Worm (Caenorhabditis elegans) whole organism, mixed stage, embryonic: ENCODE results near the gene F40F8.11.
A peak's percentile ranks its signal among the peaks of the same experiment; 100 is the strongest.

ENCODE experiments used
- M03D4.4 ChIP-seq: sonication (generic microtip); optimal IDR thresholded peaks from 2 replicates; lab custom pipeline; 2017; ENCODE audit warnings: mild to moderate bottlenecking, missing genetic modification characterization, missing compliant biosample characterization
- bed-3 ChIP-seq: fragments of 200-800 bp; sonication (Bioruptor generic); optimal IDR thresholded peaks from 3 replicates; lab custom pipeline; 2018; ENCODE audit warnings: mild to moderate bottlenecking, missing genetic modification characterization, moderate library complexity, missing compliant biosample characterization
- blmp-1 ChIP-seq: fragments of 150-350 bp; optimal IDR thresholded peaks from 2 replicates; lab custom pipeline; 2014; ENCODE audit warnings: missing biosample characterization, missing genetic modification characterization
- ceh-39 ChIP-seq: fragments of 150-350 bp; optimal IDR thresholded peaks from 2 replicates; lab custom pipeline; 2014; ENCODE audit warnings: missing biosample characterization, missing genetic modification characterization
- ceh-43 ChIP-seq: fragments of 200-800 bp; sonication (Bioruptor generic); optimal IDR thresholded peaks from 2 replicates; lab custom pipeline; 2018; ENCODE audit warnings: mild to moderate bottlenecking, missing genetic modification characterization, moderate library complexity, missing compliant biosample characterization
- ceh-83 ChIP-seq: fragments of 200-800 bp; sonication (Bioruptor generic); optimal IDR thresholded peaks from 2 replicates; lab custom pipeline; 2018; ENCODE audit warnings: mild to moderate bottlenecking, missing genetic modification characterization, missing compliant biosample characterization
- ces-1 ChIP-seq: fragments of 150-350 bp; optimal IDR thresholded peaks from 2 replicates; lab custom pipeline; 2014; ENCODE audit warnings: missing biosample characterization, missing genetic modification reagents, missing genetic modification characterization
- cnd-1 ChIP-seq: fragments of 200-800 bp; sonication (Bioruptor generic); optimal IDR thresholded peaks from 2 replicates; lab custom pipeline; 2018; ENCODE audit warnings: mild to moderate bottlenecking, missing genetic modification characterization, missing compliant biosample characterization
- drap-1 ChIP-seq: fragments of 200-800 bp; sonication (Bioruptor generic); optimal IDR thresholded peaks from 3 replicates; lab custom pipeline; 2018; ENCODE audit warnings: mild to moderate bottlenecking, missing genetic modification characterization, missing compliant biosample characterization
- elt-1 ChIP-seq: sonication (generic microtip); optimal IDR thresholded peaks from 2 replicates; lab custom pipeline; 2017; ENCODE audit warnings: missing genetic modification characterization, mild to moderate bottlenecking, missing compliant biosample characterization, antibody characterized with exemption, moderate library complexity, borderline replicate concordance; ENCODE audit not compliant: insufficient read depth
- elt-3 ChIP-seq: fragments of 150-350 bp; optimal IDR thresholded peaks from 2 replicates; lab custom pipeline; 2014; ENCODE audit warnings: missing biosample characterization, missing genetic modification characterization
- flh-1 ChIP-seq: fragments of 200-800 bp; sonication (Bioruptor generic); optimal IDR thresholded peaks from 2 replicates; lab custom pipeline; 2018; ENCODE audit warnings: mild to moderate bottlenecking, missing genetic modification characterization, moderate library complexity, missing compliant biosample characterization
- ham-2 ChIP-seq: fragments of 200-800 bp; sonication (Bioruptor generic); optimal IDR thresholded peaks from 2 replicates; lab custom pipeline; 2018; ENCODE audit warnings: mild to moderate bottlenecking, missing genetic modification characterization, missing compliant biosample characterization
- hlh-1 ChIP-seq: fragments of 150-350 bp; optimal IDR thresholded peaks from 2 replicates; lab custom pipeline; 2014; ENCODE audit warnings: missing biosample characterization, missing genetic modification reagents, missing genetic modification characterization
- lin-13 ChIP-seq: fragments of 150-350 bp; optimal IDR thresholded peaks from 2 replicates; lab custom pipeline; 2014; ENCODE audit warnings: missing biosample characterization, missing genetic modification characterization
- lin-32 ChIP-seq: fragments of 200-800 bp; sonication (Bioruptor generic); optimal IDR thresholded peaks from 2 replicates; lab custom pipeline; 2018; ENCODE audit warnings: mild to moderate bottlenecking, missing genetic modification characterization, missing compliant biosample characterization
- lsy-2 ChIP-seq: fragments of 150-350 bp; optimal IDR thresholded peaks from 2 replicates; lab custom pipeline; 2014; ENCODE audit warnings: missing biosample characterization, missing genetic modification characterization
- mep-1 ChIP-seq: fragments of 150-350 bp; optimal IDR thresholded peaks from 2 replicates; lab custom pipeline; 2017; ENCODE audit warnings: missing biosample characterization, missing genetic modification reagents, missing genetic modification characterization, inconsistent platforms
- nhr-12 ChIP-seq: fragments of 150-350 bp; optimal IDR thresholded peaks from 2 replicates; lab custom pipeline; 2014; ENCODE audit warnings: missing biosample characterization, missing genetic modification characterization
- nhr-2 ChIP-seq: fragments of 150-350 bp; optimal IDR thresholded peaks from 2 replicates; lab custom pipeline; 2014; ENCODE audit warnings: missing biosample characterization, missing genetic modification characterization
- nhr-237 ChIP-seq: fragments of 150-350 bp; optimal IDR thresholded peaks from 2 replicates; lab custom pipeline; 2014; ENCODE audit warnings: missing biosample characterization, missing genetic modification characterization
- nhr-28 ChIP-seq: fragments of 150-350 bp; optimal IDR thresholded peaks from 2 replicates; lab custom pipeline; 2014; ENCODE audit warnings: missing biosample characterization, missing genetic modification characterization
- nhr-76 ChIP-seq: sonication (generic microtip); optimal IDR thresholded peaks from 2 replicates; lab custom pipeline; 2017; ENCODE audit warnings: missing biosample characterization, missing genetic modification characterization
- pha-4 ChIP-seq: fragments of 150-350 bp; optimal IDR thresholded peaks from 2 replicates; lab custom pipeline; 2018; ENCODE audit warnings: missing biosample characterization, missing genetic modification reagents, missing genetic modification characterization
- sem-2 ChIP-seq: fragments of 200-800 bp; sonication (Bioruptor generic); optimal IDR thresholded peaks from 2 replicates; lab custom pipeline; 2018; ENCODE audit warnings: mild to moderate bottlenecking, missing genetic modification characterization, missing compliant biosample characterization
- snpc-4 ChIP-seq: fragments of 150-350 bp; optimal IDR thresholded peaks from 2 replicates; lab custom pipeline; 2014; ENCODE audit warnings: missing biosample characterization, missing genetic modification characterization
- sptf-1 ChIP-seq: sonication (generic microtip); optimal IDR thresholded peaks from 2 replicates; lab custom pipeline; 2017; ENCODE audit warnings: mild to moderate bottlenecking, missing genetic modification characterization, moderate library complexity, missing compliant biosample characterization
- unc-120 ChIP-seq: sonication (generic microtip); optimal IDR thresholded peaks from 2 replicates; lab custom pipeline; 2017; ENCODE audit warnings: missing genetic modification characterization, missing compliant biosample characterization; ENCODE audit not compliant: poor library complexity, severe bottlenecking
- unc-39 ChIP-seq: fragments of 150-350 bp; optimal IDR thresholded peaks from 2 replicates; lab custom pipeline; 2014; ENCODE audit warnings: missing biosample characterization, missing genetic modification characterization
- unc-62 ChIP-seq: fragments of 150-350 bp; optimal IDR thresholded peaks from 2 replicates; lab custom pipeline; 2014; ENCODE audit warnings: missing biosample characterization, missing genetic modification reagents, missing genetic modification characterization
- zip-8 ChIP-seq: fragments of 150-350 bp; optimal IDR thresholded peaks from 2 replicates; lab custom pipeline; 2014; ENCODE audit warnings: missing biosample characterization, missing genetic modification characterization
- ztf-11 ChIP-seq: fragments of 150-350 bp; optimal IDR thresholded peaks from 2 replicates; lab custom pipeline; 2014; ENCODE audit warnings: missing biosample characterization, missing genetic modification characterization

F40F8.11 gene

ce11 chrII:11099841-11100240 lies 32.5 kb downstream of the F40F8.11 start, which contains the start of gene C09H10.4:
TSS of gene C09H10.4 (plus strand) at chrII:11100141.
- TF ChIP-seq nhr-28 (tag; lab: Kevin White, UChicago) (no peak), unc-39 (tag; lab: Kevin White, UChicago) (no peak), elt-3 (tag; lab: Kevin White, UChicago) (no peak), ceh-39 (no peak), nhr-237 (tag; lab: Kevin White, UChicago) (no peak), M03D4.4 (tag; lab: Kevin White, UChicago) (no peak), nhr-2 (no peak), sptf-1 (tag; lab: Kevin White, UChicago) (no peak), ceh-83 (GFP tag; lab: Kevin White, UChicago) (no peak), mep-1 (tag; lab: Kevin White, UChicago) (no peak), drap-1 (no peak), zip-8 (tag; lab: Kevin White, UChicago) (no peak), lin-13 (tag; lab: Kevin White, UChicago) (no peak), sem-2 (GFP tag; lab: Kevin White, UChicago) (no peak)

ce11 chrII:11097154-11097887 lies 35.1 kb downstream of the F40F8.11 start, which contains the start of the genes rpl-36.A and nuo-1:
TSS of gene rpl-36.A (minus strand) at chrII:11097204.
TSS of gene nuo-1 (plus strand) at chrII:11097837.
- TF ChIP-seq lin-13 (tag; lab: Kevin White, UChicago) (peak; percentile 76), lsy-2 (peak; percentile 98), mep-1 (tag; lab: Kevin White, UChicago) (peak; percentile 93), flh-1 (GFP tag; lab: Kevin White, UChicago) (no peak), ceh-39 (peak; percentile 44), hlh-1 (tag; lab: Kevin White, UChicago) (peak; percentile 55), drap-1 (peak; percentile 4), elt-3 (tag; lab: Kevin White, UChicago) (no peak), ham-2 (peak; percentile 1), elt-1 (tag; lab: Kevin White, UChicago) (no peak), unc-62 (GFP tag; lab: Kevin White, UChicago) (peak; percentile 34), snpc-4 (no peak), nhr-237 (tag; lab: Kevin White, UChicago) (peak; percentile 94), blmp-1 (peak; percentile 89), pha-4 (tag; lab: Kevin White, UChicago) (peak; percentile 73), sptf-1 (tag; lab: Kevin White, UChicago) (peak; percentile 50), ces-1 (GFP tag; lab: Kevin White, UChicago) (peak; percentile 53), unc-120 (peak; percentile 80)

ce11 chrII:11096233-11096632 lies 36.2 kb downstream of the F40F8.11 start, which contains the start of gene nbs-1:
TSS of gene nbs-1 (minus strand) at chrII:11096478.
- TF ChIP-seq blmp-1 (no peak), ceh-43 (GFP tag; lab: Kevin White, UChicago) (no peak), ceh-39 (no peak), mep-1 (tag; lab: Kevin White, UChicago) (no peak), unc-62 (GFP tag; lab: Kevin White, UChicago) (no peak), hlh-1 (tag; lab: Kevin White, UChicago) (no peak), flh-1 (GFP tag; lab: Kevin White, UChicago) (no peak), cnd-1 (tag; lab: Kevin White, UChicago) (no peak), nhr-12 (no peak), lin-32 (GFP tag; lab: Kevin White, UChicago) (no peak), nhr-76 (no peak), sptf-1 (tag; lab: Kevin White, UChicago) (no peak), snpc-4 (no peak), lsy-2 (no peak), unc-120 (no peak)
- TF ChIP-seq, all 35 proteins: peak for 0

- TF ChIP-seq lsy-2 (no peak), snpc-4 (no peak), bed-3 (GFP tag; lab: Kevin White, UChicago) (no peak), unc-39 (tag; lab: Kevin White, UChicago) (no peak), cnd-1 (tag; lab: Kevin White, UChicago) (no peak), nhr-76 (no peak), zip-8 (tag; lab: Kevin White, UChicago) (no peak), elt-3 (tag; lab: Kevin White, UChicago) (no peak), ztf-11 (tag; lab: Kevin White, UChicago) (no peak)
Measured at ce11 chrII:11094431-11094830, 38.0 kb downstream of the F40F8.11 start.
